Worm (Caenorhabditis elegans) whole organism, L1 larva: ENCODE data around the gene ZK418.13.

Experiments used
- C16A3.4 ChIP-seq: fragments of 150-350 bp; optimal IDR thresholded peaks from 2 replicates; lab custom pipeline; 2014; ENCODE audit warnings: missing biosample characterization, missing genetic modification characterization
- alr-1 ChIP-seq: fragments of 200-800 bp; sonication (Bioruptor generic); optimal IDR thresholded peaks from 2 replicates; lab custom pipeline; 2018; ENCODE audit warnings: borderline replicate concordance, mild to moderate bottlenecking, missing genetic modification characterization, missing compliant biosample characterization
- aly-2 ChIP-seq: fragments of 150-350 bp; optimal IDR thresholded peaks from 2 replicates; lab custom pipeline; 2014; ENCODE audit warnings: missing biosample characterization, missing genetic modification characterization
- ama-1 ChIP-seq: fragments of 150-350 bp; optimal IDR thresholded peaks from 2 replicates; lab custom pipeline; 2014
- blmp-1 ChIP-seq: fragments of 150-350 bp; optimal IDR thresholded peaks from 2 replicates; lab custom pipeline; 2014; ENCODE audit warnings: missing biosample characterization, missing genetic modification characterization
- ceh-63 ChIP-seq: fragments of 200-800 bp; sonication (Bioruptor generic); optimal IDR thresholded peaks from 2 replicates; lab custom pipeline; 2018; ENCODE audit warnings: mild to moderate bottlenecking, missing genetic modification characterization, missing compliant biosample characterization
- ceh-82 ChIP-seq, 3 experiments: fragments of 150-350 bp in 1 of 3; sonication (generic microtip) in 2 of 3; optimal IDR thresholded peaks; 2 replicates each; lab custom pipeline; 2014 to 2017; ENCODE audit warnings: missing biosample characterization in 3 of 3, missing genetic modification characterization in 3 of 3
- ceh-90 ChIP-seq: sonication (generic microtip); optimal IDR thresholded peaks from 2 replicates; lab custom pipeline; 2016; ENCODE audit warnings: missing genetic modification characterization, missing compliant biosample characterization
- dpl-1 ChIP-seq, 3 experiments: fragments of 150-350 bp in 2 of 3; sonication (generic microtip) in 1 of 3; optimal IDR thresholded peaks; 2 replicates each; lab custom pipeline; 2014 to 2017; ENCODE audit warnings: missing biosample characterization in 3 of 3, missing genetic modification characterization in 3 of 3, missing genetic modification reagents in 3 of 3
- efl-1 ChIP-seq, 4 experiments: fragments of 150-350 bp; optimal IDR thresholded peaks in 3 of 4; peaks in 1 of 4; 1 replicate in 1 of 4; 2 replicates in 3 of 4; lab custom pipeline; 2014; ENCODE audit warnings: missing biosample characterization in 2 of 4, missing genetic modification characterization in 2 of 4, missing genetic modification reagents in 2 of 4
- efl-3 ChIP-seq: fragments of 200-800 bp; sonication (Bioruptor generic); optimal IDR thresholded peaks from 2 replicates; lab custom pipeline; 2018; ENCODE audit warnings: mild to moderate bottlenecking, missing genetic modification characterization, missing compliant biosample characterization
- egl-27 ChIP-seq, 2 experiments: fragments of 150-350 bp in 1 of 2; sonication (generic microtip); optimal IDR thresholded peaks; 3 replicates each; lab custom pipeline; 2017 to 2018; ENCODE audit warnings: missing biosample characterization in 2 of 2, missing genetic modification characterization in 2 of 2, missing genetic modification reagents in 2 of 2
- fkh-4 ChIP-seq: sonication (generic microtip); optimal IDR thresholded peaks from 2 replicates; lab custom pipeline; 2016; ENCODE audit warnings: missing compliant biosample characterization, missing genetic modification characterization, borderline replicate concordance
- fkh-8 ChIP-seq: sonication (generic microtip); optimal IDR thresholded peaks from 2 replicates; lab custom pipeline; 2016; ENCODE audit warnings: mild to moderate bottlenecking, missing genetic modification characterization, missing compliant biosample characterization
- grh-1 ChIP-seq: fragments of 200-800 bp; sonication (Bioruptor generic); IDR thresholded peaks from 2 replicates; pipeline ENCODE4 v1.3.6; 2022; ENCODE audit warnings: missing genetic modification reagents, missing genetic modification characterization, missing compliant biosample characterization
- hlh-4 ChIP-seq: sonication (generic microtip); optimal IDR thresholded peaks from 2 replicates; lab custom pipeline; 2016; ENCODE audit warnings: mild to moderate bottlenecking, missing genetic modification characterization, missing compliant biosample characterization
- irx-1 ChIP-seq: sonication (generic microtip); optimal IDR thresholded peaks from 2 replicates; lab custom pipeline; 2016; ENCODE audit warnings: missing genetic modification characterization, missing compliant biosample characterization
- lin-13 ChIP-seq: fragments of 150-350 bp; optimal IDR thresholded peaks from 2 replicates; lab custom pipeline; 2014; ENCODE audit warnings: missing biosample characterization, missing genetic modification reagents, missing genetic modification characterization
- lin-35 ChIP-seq, 2 experiments: fragments of 150-350 bp; optimal IDR thresholded peaks; 2 replicates each; lab custom pipeline; 2014; ENCODE audit warnings: missing biosample characterization in 2 of 2, missing genetic modification characterization in 2 of 2, missing genetic modification reagents in 2 of 2
- lin-39 ChIP-seq: fragments of 150-350 bp; optimal IDR thresholded peaks from 2 replicates; lab custom pipeline; 2014; ENCODE audit warnings: missing biosample characterization, missing genetic modification reagents, missing genetic modification characterization
- mab-9 ChIP-seq: fragments of 200-800 bp; sonication (Bioruptor generic); IDR thresholded peaks from 2 replicates; pipeline ENCODE4 v1.3.6; 2022; ENCODE audit warnings: missing genetic modification reagents, missing genetic modification characterization, missing compliant biosample characterization
- mdl-1 ChIP-seq, 2 experiments: fragments of 150-350 bp; optimal IDR thresholded peaks; 2 replicates each; lab custom pipeline; 2014 to 2017; ENCODE audit warnings: missing biosample characterization in 2 of 2, missing genetic modification characterization in 2 of 2, inconsistent platforms in 1 of 2
- nhr-11 ChIP-seq: fragments of 150-350 bp; optimal IDR thresholded peaks from 2 replicates; lab custom pipeline; 2014; ENCODE audit warnings: missing biosample characterization, missing genetic modification characterization
- nhr-20 ChIP-seq: sonication (generic microtip); optimal IDR thresholded peaks from 2 replicates; lab custom pipeline; 2016; ENCODE audit warnings: mild to moderate bottlenecking, missing genetic modification characterization, missing compliant biosample characterization
- nhr-28 ChIP-seq: fragments of 150-350 bp; optimal IDR thresholded peaks from 2 replicates; lab custom pipeline; 2014; ENCODE audit warnings: missing biosample characterization, missing genetic modification characterization
- nhr-47 ChIP-seq: sonication (generic microtip); optimal IDR thresholded peaks from 2 replicates; lab custom pipeline; 2016; ENCODE audit warnings: mild to moderate bottlenecking, missing genetic modification characterization, moderate library complexity, missing compliant biosample characterization
- nhr-71 ChIP-seq: sonication (generic microtip); optimal IDR thresholded peaks from 2 replicates; lab custom pipeline; 2016; ENCODE audit warnings: mild to moderate bottlenecking, missing genetic modification characterization, moderate library complexity, missing compliant biosample characterization
- nhr-85 ChIP-seq: sonication (generic microtip); peaks from one replicate; lab custom pipeline; 2016; ENCODE audit warnings: missing genetic modification characterization, inconsistent platforms, missing compliant biosample characterization
- pax-3 ChIP-seq: fragments of 200-800 bp; sonication (Bioruptor generic); optimal IDR thresholded peaks from 2 replicates; lab custom pipeline; 2018; ENCODE audit warnings: mild to moderate bottlenecking, missing genetic modification characterization, moderate library complexity, missing compliant biosample characterization
- pqm-1 ChIP-seq: sonication (generic microtip); optimal IDR thresholded peaks from 3 replicates; lab custom pipeline; 2017; ENCODE audit warnings: missing biosample characterization, missing genetic modification characterization
- skn-1 ChIP-seq: fragments of 150-350 bp; optimal IDR thresholded peaks from 2 replicates; lab custom pipeline; 2014; ENCODE audit warnings: missing biosample characterization, missing genetic modification characterization
- sptf-1 ChIP-seq: fragments of 150-350 bp; optimal IDR thresholded peaks from 2 replicates; lab custom pipeline; 2014; ENCODE audit warnings: missing biosample characterization, missing genetic modification characterization
- sup-37 ChIP-seq: fragments of 200-800 bp; sonication (Bioruptor generic); optimal IDR thresholded peaks from 2 replicates; lab custom pipeline; 2018; ENCODE audit warnings: mild to moderate bottlenecking, missing genetic modification characterization, missing compliant biosample characterization
- unc-30 ChIP-seq: sonication (generic microtip); optimal IDR thresholded peaks from 2 replicates; lab custom pipeline; 2017; ENCODE audit warnings: missing biosample characterization, missing genetic modification characterization
- unc-86 ChIP-seq: sonication (generic microtip); optimal IDR thresholded peaks from 2 replicates; lab custom pipeline; 2016; ENCODE audit warnings: missing genetic modification characterization, missing compliant biosample characterization
- unc-98 ChIP-seq: fragments of 200-800 bp; sonication (Bioruptor generic); IDR thresholded peaks from 2 replicates; pipeline ENCODE4 v1.3.6; 2022; ENCODE audit warnings: missing genetic modification characterization, missing compliant biosample characterization
- xbp-1 ChIP-seq: sonication (generic microtip); optimal IDR thresholded peaks from 2 replicates; lab custom pipeline; 2016; ENCODE audit warnings: missing genetic modification characterization, missing compliant biosample characterization
- zag-1 ChIP-seq: fragments of 150-350 bp; optimal IDR thresholded peaks from 2 replicates; lab custom pipeline; 2014; ENCODE audit warnings: missing biosample characterization, missing genetic modification characterization
- zip-4 ChIP-seq: fragments of 200-800 bp; sonication (Bioruptor generic); optimal IDR thresholded peaks from 2 replicates; lab custom pipeline; 2018; ENCODE audit warnings: mild to moderate bottlenecking, missing genetic modification characterization, moderate library complexity, missing compliant biosample characterization

Gene ZK418.13

DNA sequence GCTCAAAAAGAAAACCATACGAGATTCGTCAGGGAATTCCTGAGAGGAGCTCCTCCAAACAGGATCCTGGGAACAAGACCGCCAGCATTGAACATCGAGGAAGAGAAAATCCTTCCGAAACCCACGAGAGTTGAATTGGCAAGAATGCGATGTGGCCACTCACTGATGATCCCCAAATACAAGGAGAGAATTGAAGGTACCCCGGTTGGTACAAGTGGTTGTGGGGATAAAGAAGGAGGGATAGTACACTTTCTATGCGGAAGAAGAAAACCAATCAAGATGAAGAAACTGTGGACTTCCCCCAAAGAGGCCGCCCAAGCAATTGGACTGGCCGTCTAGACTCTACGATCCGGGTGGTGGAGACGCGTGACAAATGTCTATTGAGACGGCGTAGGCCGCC is 13.2 kb downstream of the ZK418.13 start:
- TF ChIP-seq ama-1 (no peak), unc-86 (tag; lab: Kevin White, UChicago) (no peak), dpl-1 (GFP tag; optimal IDR thresholded peaks at IDR 0.05; lab: Kevin White, UChicago) (no peak), ceh-90 (tag; lab: Kevin White, UChicago) (no peak), ceh-63 (GFP tag; lab: Kevin White, UChicago) (no peak), egl-27 (tag; optimal IDR thresholded peaks at IDR 0.05; lab: Kevin White, UChicago) (no peak), alr-1 (no peak), nhr-71 (tag; lab: Kevin White, UChicago) (no peak), mdl-1 (tag; optimal IDR thresholded peaks at IDR 0.05; lab: Kevin White, UChicago) (no peak), mab-9 (GFP tag; lab: Robert Waterston, UW) (no peak)

DNA sequence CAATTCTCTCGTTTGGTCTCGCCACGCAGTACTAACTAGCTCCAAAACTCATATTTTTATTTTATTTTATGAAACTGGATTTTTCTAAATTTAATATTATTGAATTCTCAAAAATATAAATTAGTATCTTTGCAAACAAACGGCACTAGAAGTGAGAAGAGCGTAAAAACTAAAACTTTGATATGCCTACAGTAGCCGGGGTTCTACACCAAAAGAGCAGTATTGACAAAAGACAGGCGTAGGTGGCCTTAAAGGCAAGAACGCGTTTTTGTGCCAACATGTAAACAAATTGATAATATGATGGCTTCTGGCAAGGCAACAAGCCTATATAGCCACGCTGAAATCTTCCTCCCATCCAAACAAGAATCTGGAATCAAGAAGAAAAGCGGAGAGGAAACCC is 13.7 kb downstream of the ZK418.13 start, which contains the start of gene R01H2.1:
R01H2.1 (plus strand) TSS at position 301 of the 400 bp plus-strand sequence.
- TF ChIP-seq nhr-20 (tag; lab: Kevin White, UChicago) (no peak), fkh-8 (no peak), pqm-1 (tag; lab: Kevin White, UChicago) (no peak), nhr-85 (no peak), aly-2 (tag; lab: Kevin White, UChicago) (no peak), nhr-47 (no peak), nhr-28 (tag; lab: Kevin White, UChicago) (no peak), efl-1 (optimal IDR thresholded peaks at IDR 0.05; lab: Kevin White, UChicago) (no peak), efl-1 (GFP tag; optimal IDR thresholded peaks at IDR 0.05 in 1 of 2; lab: Kevin White, UChicago) (no peak), lin-35 (GFP tag; optimal IDR thresholded peaks at IDR 0.05; lab: Kevin White, UChicago) (no peak), blmp-1 (no peak), egl-27 (tag; optimal IDR thresholded peaks at IDR 0.05; lab: Kevin White, UChicago) (no peak), efl-3 (GFP tag; lab: Kevin White, UChicago) (no peak), unc-98 (GFP tag; lab: Robert Waterston, UW) (no peak), nhr-11 (tag; lab: Kevin White, UChicago) (no peak)

DNA sequence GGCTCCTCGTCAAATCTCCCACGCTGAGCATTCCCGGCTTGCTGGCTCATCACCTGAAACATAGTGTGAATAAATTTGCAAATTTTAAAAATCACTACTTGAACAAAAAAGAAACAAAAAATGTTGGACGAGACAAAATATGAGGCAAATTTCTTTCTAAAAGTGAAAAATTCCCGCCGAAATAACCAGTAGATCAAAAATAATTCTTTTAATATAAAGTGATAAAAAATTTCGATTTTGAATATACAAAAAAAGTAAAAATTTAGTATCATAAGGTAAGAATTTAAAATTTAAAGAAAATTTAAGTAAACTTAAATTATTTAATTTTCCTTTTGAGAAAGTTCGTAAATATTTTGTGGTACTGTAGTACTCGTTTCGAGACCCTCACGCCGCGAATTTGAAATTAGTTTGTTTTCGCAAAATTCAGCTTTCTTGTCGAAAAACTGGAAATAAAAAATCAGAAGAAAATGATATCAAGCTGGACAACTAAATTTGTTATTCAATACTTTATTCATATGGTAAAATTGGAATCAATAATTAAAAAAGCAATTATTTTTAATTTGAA is 15.7 kb downstream of the ZK418.13 start, which contains the start of gene egg-2:
egg-2 (minus strand) TSS at position 53 of the 565 bp plus-strand sequence.
- TF ChIP-seq ama-1, result no peak
- TF ChIP-seq skn-1 (tag; lab: Kevin White, UChicago), result no peak
- no peak for TF ChIP-seq unc-30 (tag; lab: Kevin White, UChicago)
- TF ChIP-seq lin-39 (tag; lab: Kevin White, UChicago), result no peak
- no peak for TF ChIP-seq C16A3.4

DNA sequence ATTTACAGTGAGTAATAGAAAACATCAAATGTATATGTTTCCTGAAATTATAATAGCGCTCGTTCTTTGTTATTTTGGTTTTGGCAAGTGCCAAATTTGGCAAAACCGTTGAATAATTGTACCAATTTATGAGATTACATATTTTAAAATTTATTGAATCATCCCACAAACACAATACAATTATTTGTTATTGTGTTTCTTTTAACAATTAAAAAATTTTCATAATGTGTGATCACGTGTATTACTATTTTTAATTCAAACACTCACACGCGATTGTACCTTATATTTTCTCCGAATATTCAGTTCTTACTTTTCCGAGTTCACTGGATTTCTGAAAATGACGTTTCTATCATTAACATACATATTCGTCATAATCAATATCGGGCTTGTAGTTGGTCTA is 20.0 kb downstream of the ZK418.13 start, which contains the start of gene R01H2.2:
R01H2.2 (plus strand) TSS at position 301 of the 400 bp plus-strand sequence.
- TF ChIP-seq lin-13 (GFP tag; lab: Kevin White, UChicago) (no peak), ceh-82 (tag; optimal IDR thresholded peaks at IDR 0.05; lab: Kevin White, UChicago) (no peak), xbp-1 (tag; lab: Kevin White, UChicago) (no peak), egl-27 (tag; optimal IDR thresholded peaks at IDR 0.05; lab: Kevin White, UChicago) (no peak), sptf-1 (tag; lab: Kevin White, UChicago) (no peak), fkh-4 (no peak), ama-1 (no peak), blmp-1 (no peak), zag-1 (tag; lab: Kevin White, UChicago) (no peak), zip-4 (no peak), irx-1 (tag; lab: Kevin White, UChicago) (no peak), sup-37 (GFP tag; lab: Kevin White, UChicago) (no peak), hlh-4 (tag; lab: Kevin White, UChicago) (no peak), dpl-1 (GFP tag; optimal IDR thresholded peaks at IDR 0.05; lab: Kevin White, UChicago) (no peak), pax-3 (tag; lab: Kevin White, UChicago) (no peak), grh-1 (GFP tag; lab: Robert Waterston, UW) (no peak)
- TF ChIP-seq, all 84 proteins: peak for 0
